Comparison of ENCODE assay signal across 5 fruit fly cellular contexts in the genomic region with DNA sequence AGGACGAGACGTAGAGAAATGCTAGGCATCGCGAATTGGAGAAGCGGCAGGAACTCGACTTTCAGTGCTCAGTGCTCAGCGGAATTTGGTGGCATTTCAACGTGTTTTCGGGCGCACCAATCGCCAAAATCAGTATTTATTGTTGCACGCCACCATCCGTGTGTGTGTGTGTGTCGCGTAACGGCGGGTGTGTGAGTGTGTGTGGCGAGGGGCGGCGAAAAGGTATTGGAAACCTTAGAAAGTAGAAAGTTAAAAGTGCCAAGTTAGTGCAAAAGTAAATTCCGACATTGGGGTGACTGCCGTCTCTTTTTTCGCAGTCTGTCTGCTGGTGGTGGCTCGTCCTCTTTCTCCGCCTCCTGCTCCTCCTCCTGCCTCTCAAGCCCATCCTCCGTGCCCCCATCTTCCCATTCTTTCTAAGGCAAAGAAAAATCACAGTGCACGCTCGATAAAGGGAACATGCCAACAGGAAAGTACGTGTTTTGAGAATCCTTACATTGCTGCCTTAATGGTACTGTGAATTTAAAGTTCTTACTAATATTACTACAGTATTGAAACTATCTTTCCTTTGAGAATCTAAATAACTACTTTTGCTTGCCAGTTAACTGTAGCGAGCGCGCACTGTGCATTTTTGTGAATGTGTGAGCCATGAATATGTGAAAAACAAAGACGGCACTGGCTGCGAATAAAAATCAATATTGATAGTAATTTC.
TF ChIP-seq lines count a peak whose summit lies in the region.

No protein-coding gene starts in this region.

- no peak for TF ChIP-seq CTCF in whole organism, embryonic (GFP tag; optimal IDR thresholded peaks at IDR 0.05; lab: Kevin White, UChicago)

TF ChIP-seq in whole organism, adult, 20 proteins besides CTCF, POLR2A, EP300 and RAD21 (continues in another document):
- no peak for TF ChIP-seq cnc (optimal IDR thresholded peaks at IDR 0.05; lab: Kevin White, UChicago)
- TF ChIP-seq CG7101 (tag; optimal IDR thresholded peaks at IDR 0.05; lab: Kevin White, UChicago): no peak
- TF ChIP-seq Hr96 (GFP tag; optimal IDR thresholded peaks at IDR 0.05; lab: Kevin White, UChicago): peak; percentile 30
- TF ChIP-seq pad (GFP tag; optimal IDR thresholded peaks at IDR 0.05; lab: Kevin White, UChicago): no peak
- TF ChIP-seq CG7045 (GFP tag; optimal IDR thresholded peaks at IDR 0.05; lab: Kevin White, UChicago): peak; percentile 7
- peak; percentile 41 for TF ChIP-seq CG5204 (GFP tag; optimal IDR thresholded peaks at IDR 0.05; lab: Kevin White, UChicago)
- TF ChIP-seq toe (GFP tag; optimal IDR thresholded peaks at IDR 0.05; lab: Kevin White, UChicago): no peak
- no peak for TF ChIP-seq cic (GFP tag; optimal IDR thresholded peaks at IDR 0.05; lab: Kevin White, UChicago)
- TF ChIP-seq bab1 (GFP tag; optimal IDR thresholded peaks at IDR 0.05; lab: Kevin White, UChicago): no peak
- TF ChIP-seq CG1620 (GFP tag; optimal IDR thresholded peaks at IDR 0.05; lab: Kevin White, UChicago): no peak
- no peak for TF ChIP-seq tj (GFP tag; optimal IDR thresholded peaks at IDR 0.05; lab: Kevin White, UChicago)
- TF ChIP-seq CG12768 (GFP tag; optimal IDR thresholded peaks at IDR 0.05; lab: Kevin White, UChicago): peak; percentile 37
- no peak for TF ChIP-seq CG11617 (GFP tag; optimal IDR thresholded peaks at IDR 0.05; lab: Kevin White, UChicago)
- no peak for TF ChIP-seq Crg-1 (GFP tag; optimal IDR thresholded peaks at IDR 0.05; lab: Kevin White, UChicago)
- no peak for TF ChIP-seq ovo (GFP tag; optimal IDR thresholded peaks at IDR 0.05; lab: Kevin White, UChicago)
- TF ChIP-seq Mnt (GFP tag; optimal IDR thresholded peaks at IDR 0.05; lab: Kevin White, UChicago): no peak
- no peak for TF ChIP-seq kay (GFP tag; lab: Kevin White, UChicago; ENCODE audit: borderline replicate concordance)

TF ChIP-seq in whole organism, embryonic, 481 proteins besides CTCF, POLR2A, EP300 and RAD21 (continues in another document):
- TF ChIP-seq CG8765 (GFP tag; IDR thresholded peaks at IDR 0.05; lab: Robert Waterston, UW) (no peak), CG2116 (GFP tag; optimal IDR thresholded peaks at IDR 0.05; lab: Kevin White, UChicago) (no peak), CG14050 (GFP tag; IDR thresholded peaks at IDR 0.05; lab: Robert Waterston, UW) (peak; percentile 36; the same call in 1 of the 3 replicates), CG4328 (GFP tag; optimal IDR thresholded peaks at IDR 0.05; lab: Kevin White, UChicago) (no peak), Oaz (GFP tag; IDR thresholded peaks at IDR 0.05; lab: Robert Waterston, UW) (0 out of 2 replicates have a peak, but pooled peaks have one; percentile 16), CG10431 (GFP tag; optimal IDR thresholded peaks at IDR 0.05; lab: Kevin White, UChicago) (no peak), CG13624 (GFP tag; optimal IDR thresholded peaks at IDR 0.05; lab: Kevin White, UChicago) (peak; percentile 50), rib (GFP tag; IDR thresholded peaks at IDR 0.05; lab: Robert Waterston, UW) (no peak), Hmr (GFP tag; optimal IDR thresholded peaks at IDR 0.05; lab: Kevin White, UChicago) (peak; percentile 44), sr (GFP tag; IDR thresholded peaks at IDR 0.05; lab: Robert Waterston, UW) (no peak), insv (GFP tag; optimal IDR thresholded peaks at IDR 0.05; lab: Kevin White, UChicago) (no peak), unc-4 (GFP tag; IDR thresholded peaks at IDR 0.05; lab: Robert Waterston, UW; ENCODE audit: partially characterized antibody) (no peak), H2.0 (GFP tag; IDR thresholded peaks at IDR 0.05; lab: Robert Waterston, UW) (peak; percentile 39; the same call in 1 of the 2 replicates), CG32532 (GFP tag; IDR thresholded peaks at IDR 0.05; lab: Robert Waterston, UW) (peak; percentile 24; the same call in 1 of the 2 replicates), CG10979 (tag; optimal IDR thresholded peaks at IDR 0.05; lab: Kevin White, UChicago) (peak; percentile 38), usp (GFP tag; optimal IDR thresholded peaks at IDR 0.05; lab: Kevin White, UChicago) (no peak)

TF ChIP-seq in whole organism, prepupa, 60 proteins besides CTCF, POLR2A, EP300 and RAD21 (continues in another document):
- TF ChIP-seq cyc (GFP tag; optimal IDR thresholded peaks at IDR 0.05; lab: Kevin White, UChicago) (peak; percentile 50), CG8319 (GFP tag; optimal IDR thresholded peaks at IDR 0.05; lab: Kevin White, UChicago) (no peak), Eip78C (GFP tag; lab: Kevin White, UChicago) (peak; percentile 77), CG34406 (GFP tag; optimal IDR thresholded peaks at IDR 0.05; lab: Kevin White, UChicago) (peak; percentile 25), Sox102F (GFP tag; optimal IDR thresholded peaks at IDR 0.05; lab: Kevin White, UChicago) (peak; percentile 42), Gug (GFP tag; IDR thresholded peaks at IDR 0.05; lab: Robert Waterston, UW) (peak; percentile 31; the same call in 1 of the 2 replicates), CG6276 (GFP tag; optimal IDR thresholded peaks at IDR 0.05; lab: Kevin White, UChicago) (peak; percentile 25), dac (GFP tag; optimal IDR thresholded peaks at IDR 0.05; lab: Kevin White, UChicago) (no peak), svp (GFP tag; lab: Kevin White, UChicago) (peak; percentile 79), Sox15 (GFP tag; optimal IDR thresholded peaks at IDR 0.05; lab: Kevin White, UChicago) (no peak), CG6854 (GFP tag; optimal IDR thresholded peaks at IDR 0.05; lab: Kevin White, UChicago) (no peak), CG1621 (tag; optimal IDR thresholded peaks at IDR 0.05; lab: Kevin White, UChicago) (no peak), Lpt (GFP tag; optimal IDR thresholded peaks at IDR 0.05; lab: Kevin White, UChicago) (no peak), fd59A (GFP tag; optimal IDR thresholded peaks at IDR 0.05; lab: Kevin White, UChicago) (peak; percentile 16), CG32006 (GFP tag; optimal IDR thresholded peaks at IDR 0.05; lab: Kevin White, UChicago) (peak; percentile 55), CG9139 (GFP tag; optimal IDR thresholded peaks at IDR 0.05; lab: Kevin White, UChicago) (peak; percentile 23), CG6792 (GFP tag; optimal IDR thresholded peaks at IDR 0.05; lab: Kevin White, UChicago) (peak; percentile 44), CG15336 (GFP tag; IDR thresholded peaks at IDR 0.05; lab: Robert Waterston, UW) (peak; percentile 31; the same call in 1 of the 2 replicates)

TF ChIP-seq in whole organism, pupa, 21 proteins besides CTCF, POLR2A, EP300 and RAD21 (continues in another document):
- TF ChIP-seq CG4496 (GFP tag; IDR thresholded peaks at IDR 0.05; lab: Robert Waterston, UW) (no peak; the same call in 2 of the 3 replicates), fd96Ca (GFP tag; IDR thresholded peaks at IDR 0.05; lab: Robert Waterston, UW) (no peak), gl (tag; optimal IDR thresholded peaks at IDR 0.05; lab: Kevin White, UChicago) (no peak), Snoo (tag; optimal IDR thresholded peaks at IDR 0.05; lab: Kevin White, UChicago) (no peak), EcR (GFP tag; optimal IDR thresholded peaks at IDR 0.05; lab: Kevin White, UChicago) (no peak), CG8301 (tag; optimal IDR thresholded peaks at IDR 0.05; lab: Kevin White, UChicago) (peak; percentile 31), Pif1B (GFP tag; optimal IDR thresholded peaks at IDR 0.05; lab: Kevin White, UChicago) (no peak), CG34367 (tag; optimal IDR thresholded peaks at IDR 0.05; lab: Kevin White, UChicago) (peak; percentile 28), D1 (tag; optimal IDR thresholded peaks at IDR 0.05; lab: Kevin White, UChicago) (no peak), CG9948 (tag; optimal IDR thresholded peaks at IDR 0.05; lab: Kevin White, UChicago) (peak; percentile 38), CG32121 (GFP tag; IDR thresholded peaks at IDR 0.05; lab: Robert Waterston, UW) (no peak), CG14655 (GFP tag; optimal IDR thresholded peaks at IDR 0.05; lab: Kevin White, UChicago) (peak; percentile 33), CG8159 (tag; optimal IDR thresholded peaks at IDR 0.05; lab: Kevin White, UChicago) (peak; percentile 60), CG13204 (GFP tag; optimal IDR thresholded peaks at IDR 0.05; lab: Kevin White, UChicago) (no peak), CG10348 (GFP tag; IDR thresholded peaks at IDR 0.05; lab: Robert Waterston, UW) (no peak), CG15710 (tag; optimal IDR thresholded peaks at IDR 0.05; lab: Kevin White, UChicago) (peak; percentile 45), rn (GFP tag; IDR thresholded peaks at IDR 0.05; lab: Robert Waterston, UW) (no peak), Pif1A (GFP tag; optimal IDR thresholded peaks at IDR 0.05; lab: Kevin White, UChicago) (peak; percentile 32), CG12605 (GFP tag; IDR thresholded peaks at IDR 0.05; lab: Robert Waterston, UW) (no peak)

TF ChIP-seq in whole organism, wandering third instar larva, 38 proteins besides CTCF, POLR2A, EP300 and RAD21:
- peak in 1 of 2 experiments; percentile 63 for TF ChIP-seq foxo (GFP tag; optimal IDR thresholded peaks at IDR 0.05; lab: Kevin White, UChicago)
- TF ChIP-seq woc (GFP tag; optimal IDR thresholded peaks at IDR 0.05; lab: Kevin White, UChicago): peak; percentile 51
- peak; percentile 30 for TF ChIP-seq OdsH (GFP tag; optimal IDR thresholded peaks at IDR 0.05; lab: Kevin White, UChicago)
- TF ChIP-seq Hnf4 (GFP tag; optimal IDR thresholded peaks at IDR 0.05; lab: Kevin White, UChicago): peak; percentile 30
- TF ChIP-seq h (GFP tag; optimal IDR thresholded peaks at IDR 0.05; lab: Kevin White, UChicago): peak; percentile 51
- TF ChIP-seq Vsx2 (GFP tag; optimal IDR thresholded peaks at IDR 0.05; lab: Kevin White, UChicago; ENCODE audit: partially characterized antibody): no peak
- no peak for TF ChIP-seq dmrt93B (GFP tag; optimal IDR thresholded peaks at IDR 0.05; lab: Kevin White, UChicago)
- peak; percentile 51 for TF ChIP-seq HLH106 (tag; optimal IDR thresholded peaks at IDR 0.05; lab: Kevin White, UChicago)
- no peak for TF ChIP-seq pan (optimal IDR thresholded peaks at IDR 0.05; lab: Kevin White, UChicago)
- TF ChIP-seq Dif (GFP tag; optimal IDR thresholded peaks at IDR 0.05; lab: Kevin White, UChicago; ENCODE audit: partially characterized antibody): no peak
- TF ChIP-seq rgr (GFP tag; optimal IDR thresholded peaks at IDR 0.05; lab: Kevin White, UChicago): peak; percentile 46
- peak; percentile 36 for TF ChIP-seq ey (GFP tag; optimal IDR thresholded peaks at IDR 0.05; lab: Kevin White, UChicago)
- TF ChIP-seq Myc (optimal IDR thresholded peaks at IDR 0.05; lab: Kevin White, UChicago): no peak
- no peak for TF ChIP-seq Rel (GFP tag; optimal IDR thresholded peaks at IDR 0.05; lab: Kevin White, UChicago)
- TF ChIP-seq Rel (tag; optimal IDR thresholded peaks at IDR 0.05; lab: Kevin White, UChicago): no peak
- TF ChIP-seq br (GFP tag; optimal IDR thresholded peaks at IDR 0.05; lab: Kevin White, UChicago): peak; percentile 40
- TF ChIP-seq Sp1 (GFP tag; optimal IDR thresholded peaks at IDR 0.05; lab: Kevin White, UChicago): peak; percentile 16
- TF ChIP-seq GATAd (GFP tag; optimal IDR thresholded peaks at IDR 0.05; lab: Kevin White, UChicago): no peak
- TF ChIP-seq fru (GFP tag; optimal IDR thresholded peaks at IDR 0.05; lab: Kevin White, UChicago): peak; percentile 67
